Fruit fly (Drosophila melanogaster) Kc167 (cell line): Measurements from ENCODE around the gene CG6865.

Experiments used
- Sin3A ChIP-seq: fragments of >200 bp; optimal IDR thresholded peaks from 2 replicates; lab custom pipeline; 2018; ENCODE audit warnings: missing external identifiers
- h ChIP-seq: fragments of >200 bp; optimal IDR thresholded peaks from 3 replicates; lab custom pipeline; 2018; ENCODE audit warnings: missing external identifiers
- ttk ChIP-seq: sonication (Bioruptor generic); optimal IDR thresholded peaks from 2 replicates; lab custom pipeline; 2017; ENCODE audit warnings: missing external identifiers

DNA sequence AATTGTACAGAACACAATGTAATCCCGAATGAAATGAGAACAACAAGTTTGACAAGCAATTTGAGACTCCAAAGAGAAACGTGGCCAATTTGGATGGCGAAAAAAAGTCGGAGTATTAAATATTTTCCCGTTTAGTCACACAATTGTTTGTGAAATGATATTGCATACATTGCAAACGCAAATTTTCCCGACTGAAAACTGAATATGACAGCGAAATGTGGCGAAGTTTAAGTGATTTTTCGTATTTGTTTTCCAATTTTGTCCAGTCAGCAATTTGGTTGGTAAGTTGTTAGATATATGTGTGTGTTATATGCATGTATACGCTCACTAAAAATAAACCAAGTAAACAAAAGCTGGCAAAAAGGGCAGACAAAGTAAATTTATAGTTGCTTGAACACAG lies 47.3 kb upstream of the CG6865 start:
- no peak for TF ChIP-seq ttk
- TF ChIP-seq h: no peak
- no peak for TF ChIP-seq Sin3A (lab: Kevin White, UChicago)
